Worm (Caenorhabditis elegans): ENCODE data around the gene R04A9.3.
A peak's percentile ranks its signal among the peaks of the same experiment; 100 is the strongest.

The R04A9.3 gene

DNA sequence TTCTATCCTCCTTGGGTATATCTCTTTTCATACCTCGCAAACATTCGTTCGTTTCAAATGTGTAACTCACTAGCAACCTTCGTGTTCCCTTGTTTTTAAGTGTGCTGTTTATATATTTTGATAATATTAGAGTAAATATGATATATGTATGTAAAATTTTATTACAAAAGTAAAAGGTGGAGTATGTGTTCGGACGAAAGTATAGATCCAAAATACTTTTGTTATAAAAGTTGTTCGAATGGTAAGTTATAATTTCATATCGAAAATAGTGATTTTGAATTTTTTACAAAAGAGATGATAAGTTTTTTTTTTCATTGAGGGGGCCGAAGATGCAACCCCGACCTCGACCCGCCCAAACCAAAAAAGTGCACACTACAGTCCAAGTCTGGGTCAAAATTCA lies 22.6 kb downstream of the R04A9.3 start, which contains the start of gene C04E7.1:
TSS of gene C04E7.1 (plus strand) at position 301 of the 400 bp plus-strand sequence.
- no peak for TF ChIP-seq pag-3 (tag; optimal IDR thresholded peaks at IDR 0.05; ENCODE audit: borderline replicate concordance)
- TF ChIP-seq C38D4.7 (GFP tag; optimal IDR thresholded peaks at IDR 0.05) = no peak
- TF ChIP-seq F13H6.1 (tag; optimal IDR thresholded peaks at IDR 0.05) = no peak
- TF ChIP-seq sdc-2 (tag; optimal IDR thresholded peaks at IDR 0.05) = no peak
- no peak for TF ChIP-seq ttx-3 (tag; optimal IDR thresholded peaks at IDR 0.05)
- TF ChIP-seq ref-2 (tag; optimal IDR thresholded peaks at IDR 0.05) = no peak
- TF ChIP-seq unc-55 (GFP tag; optimal IDR thresholded peaks at IDR 0.05) = no peak
- no peak for TF ChIP-seq pros-1 (tag; optimal IDR thresholded peaks at IDR 0.05)
- TF ChIP-seq dve-1 (tag; optimal IDR thresholded peaks at IDR 0.05) = no peak
- TF ChIP-seq sox-4 (tag; optimal IDR thresholded peaks at IDR 0.05) = no peak
- no peak for TF ChIP-seq unc-86 (tag; optimal IDR thresholded peaks at IDR 0.05)

DNA sequence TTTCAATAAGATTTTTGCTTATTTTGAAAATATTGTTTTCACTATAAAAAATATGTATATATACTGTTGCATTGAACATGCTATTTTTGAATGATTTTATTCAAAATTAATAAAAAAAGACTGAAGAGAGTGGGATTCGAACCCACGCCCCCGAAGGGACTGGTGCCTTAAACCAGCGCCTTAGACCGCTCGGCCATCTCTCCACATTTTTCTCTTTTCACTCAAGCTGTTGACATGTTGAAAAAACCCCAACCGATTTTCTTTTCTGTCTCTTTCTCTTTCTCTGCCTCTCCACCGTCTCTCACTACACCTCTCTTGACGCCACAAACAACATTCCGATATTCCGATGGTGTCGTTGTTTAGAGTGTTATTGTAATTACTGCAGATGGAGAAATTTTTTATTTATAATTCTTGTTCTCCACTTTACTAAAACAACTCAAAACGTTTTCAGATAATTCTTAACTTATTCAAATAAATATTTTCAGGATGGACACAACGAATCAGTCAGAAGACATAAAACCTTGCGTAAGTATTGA lies 27.2 kb downstream of the R04A9.3 start, which contains the start of gene sor-3:
TSS of gene sor-3 (plus strand) at position 486 of the 536 bp plus-strand sequence.
- TF ChIP-seq pros-1 (tag; optimal IDR thresholded peaks at IDR 0.05) (peak; percentile 16), ceh-9 (tag; optimal IDR thresholded peaks at IDR 0.05) (peak; percentile 78), C38D4.7 (GFP tag; optimal IDR thresholded peaks at IDR 0.05) (peak; percentile 86), fkh-10 (GFP tag; optimal IDR thresholded peaks at IDR 0.05) (no peak), hlh-8 (tag; optimal IDR thresholded peaks at IDR 0.05) (peak; percentile 89), ceh-34 (tag; optimal IDR thresholded peaks at IDR 0.05) (peak; percentile 82), ahr-1 (tag; optimal IDR thresholded peaks at IDR 0.05) (peak; percentile 77), pax-1 (tag; optimal IDR thresholded peaks at IDR 0.05) (no peak), F13H6.1 (tag; optimal IDR thresholded peaks at IDR 0.05) (peak; percentile 87), unc-42 (tag; optimal IDR thresholded peaks at IDR 0.05) (peak; percentile 81), pha-2 (tag; optimal IDR thresholded peaks at IDR 0.05) (peak; percentile 86), ceh-14 (tag; optimal IDR thresholded peaks at IDR 0.05) (peak; percentile 94), odd-2 (tag; optimal IDR thresholded peaks at IDR 0.05) (no peak), ceh-45 (GFP tag; IDR thresholded peaks at IDR 0.05) (peak; percentile 84), ceh-31 (tag; optimal IDR thresholded peaks at IDR 0.05) (peak; percentile 76), ceh-6 (GFP tag; optimal IDR thresholded peaks at IDR 0.05) (peak; percentile 76), unc-55 (GFP tag; optimal IDR thresholded peaks at IDR 0.05) (peak; percentile 3), sox-2 (GFP tag; IDR thresholded peaks at IDR 0.05) (peak; percentile 45; the same call in 1 of the 2 replicates), hlh-13 (GFP tag; optimal IDR thresholded peaks at IDR 0.05) (peak; percentile 88), C08G9.2 (tag; optimal IDR thresholded peaks at IDR 0.05) (peak; percentile 71), ama-1 (optimal IDR thresholded peaks at IDR 0.05) (no peak), ref-2 (tag; optimal IDR thresholded peaks at IDR 0.05) (peak; percentile 77), ceh-22 (tag; optimal IDR thresholded peaks at IDR 0.05) (no peak), fkh-6 (tag; optimal IDR thresholded peaks at IDR 0.05) (peak; percentile 85), hlh-15 (tag; optimal IDR thresholded peaks at IDR 0.05) (peak; percentile 90), fax-1 (tag; optimal IDR thresholded peaks at IDR 0.05) (peak; percentile 86), pat-9 (tag; optimal IDR thresholded peaks at IDR 0.05) (peak; percentile 85), Y22D7AL.16 (tag; optimal IDR thresholded peaks at IDR 0.05) (peak; percentile 89), gmeb-2 (tag; optimal IDR thresholded peaks at IDR 0.05) (peak; percentile 89), ceh-2 (tag; optimal IDR thresholded peaks at IDR 0.05) (peak; percentile 87), ceh-18 (tag; optimal IDR thresholded peaks at IDR 0.05) (peak; percentile 87), che-1 (tag; optimal IDR thresholded peaks at IDR 0.05) (peak; percentile 88), elt-2 (tag; optimal IDR thresholded peaks at IDR 0.05) (peak; percentile 93), ttx-3 (tag; optimal IDR thresholded peaks at IDR 0.05) (peak; percentile 82), nfya-1 (tag; optimal IDR thresholded peaks at IDR 0.05) (peak; percentile 82), unc-86 (tag; optimal IDR thresholded peaks at IDR 0.05) (peak; percentile 82), npax-4 (tag; optimal IDR thresholded peaks at IDR 0.05) (peak; percentile 70), elt-4 (tag; optimal IDR thresholded peaks at IDR 0.05) (no peak), ztf-16 (tag; optimal IDR thresholded peaks at IDR 0.05) (peak; percentile 82), nhr-11 (tag; optimal IDR thresholded peaks at IDR 0.05) (no peak), dve-1 (tag; optimal IDR thresholded peaks at IDR 0.05) (peak; percentile 70), hlh-30 (tag; optimal IDR thresholded peaks at IDR 0.05; ENCODE audit: insufficient read depth) (peak; percentile 53), K09A11.1 (tag; optimal IDR thresholded peaks at IDR 0.05; ENCODE audit: insufficient read depth) (peak; percentile 70), madf-2 (tag; optimal IDR thresholded peaks at IDR 0.05) (peak; percentile 87), pha-4 (tag; optimal IDR thresholded peaks at IDR 0.05) (no peak), sox-4 (tag; optimal IDR thresholded peaks at IDR 0.05) (peak; percentile 82), syd-9 (tag; optimal IDR thresholded peaks at IDR 0.05) (peak; percentile 82)

All from whole organism, late embryonic.